Fruit fly (Drosophila melanogaster) whole organism, embryonic: ENCODE data around the gene Rpn12.

Experiments used
- Ada2b ChIP-seq: fragments of 200-800 bp; sonication (Bioruptor generic); IDR thresholded peaks from 2 replicates; pipeline ENCODE4 v1.3.6; 2022; ENCODE audit warnings: missing biosample characterization, missing genetic modification characterization
- Asciz ChIP-seq: fragments of 200-800 bp; sonication (Bioruptor generic); optimal IDR thresholded peaks from 2 replicates; lab custom pipeline; 2017; ENCODE audit warnings: missing biosample characterization, mild to moderate bottlenecking, missing genetic modification characterization, missing genetic modification reagents
- B-H2 ChIP-seq: fragments of 200-800 bp; sonication (Bioruptor generic); optimal IDR thresholded peaks from 2 replicates; lab custom pipeline; 2018; ENCODE audit warnings: missing biosample characterization, mild to moderate bottlenecking, missing genetic modification characterization
- Bdp1 ChIP-seq: fragments of 200-800 bp; sonication (Bioruptor generic); optimal IDR thresholded peaks from 3 replicates; lab custom pipeline; 2016; ENCODE audit warnings: missing biosample characterization, missing genetic modification characterization
- Blimp-1 ChIP-seq: fragments of 200-800 bp; sonication (Bioruptor generic); optimal IDR thresholded peaks from 3 replicates; lab custom pipeline; 2018; ENCODE audit warnings: missing biosample characterization, missing genetic modification characterization, mild to moderate bottlenecking, moderate library complexity, missing genetic modification reagents
- CG1024 ChIP-seq: fragments of 200-800 bp; sonication (Bioruptor generic); IDR thresholded peaks from 2 replicates; pipeline ENCODE4 v1.3.6; 2022; ENCODE audit warnings: missing biosample characterization, missing genetic modification characterization
- CG11696 ChIP-seq: fragments of 200-800 bp; sonication (Bioruptor generic); IDR thresholded peaks from 2 replicates; pipeline ENCODE4 v1.3.6; 2022; ENCODE audit warnings: missing biosample characterization, missing genetic modification characterization
- CG12299 ChIP-seq: fragments of 200-800 bp; sonication (Bioruptor generic); optimal IDR thresholded peaks from 2 replicates; lab custom pipeline; 2018; ENCODE audit warnings: missing biosample characterization, mild to moderate bottlenecking, missing genetic modification characterization
- CG2120 ChIP-seq: fragments of 200-800 bp; sonication (Bioruptor generic); optimal IDR thresholded peaks from 3 replicates; lab custom pipeline; 2016; ENCODE audit warnings: missing biosample characterization, missing genetic modification characterization
- CG3847 ChIP-seq: fragments of 200-800 bp; sonication (Bioruptor generic); IDR thresholded peaks from 2 replicates; pipeline ENCODE4 v1.3.6; 2022; ENCODE audit warnings: missing biosample characterization, missing genetic modification characterization
- CG4424 ChIP-seq: fragments of 200-800 bp; sonication (Bioruptor generic); optimal IDR thresholded peaks from 3 replicates; lab custom pipeline; 2016; ENCODE audit warnings: missing biosample characterization, missing genetic modification characterization
- CG5953 ChIP-seq: fragments of 200-800 bp; sonication (Bioruptor generic); IDR thresholded peaks from 2 replicates; pipeline ENCODE4 v1.3.6; 2022; ENCODE audit warnings: missing biosample characterization, missing genetic modification characterization
- CG6683 ChIP-seq: fragments of 200-800 bp; sonication (Bioruptor generic); optimal IDR thresholded peaks from 2 replicates; lab custom pipeline; 2017; ENCODE audit warnings: missing biosample characterization, mild to moderate bottlenecking, missing genetic modification characterization, missing genetic modification reagents
- CG7357 ChIP-seq: fragments of 200-800 bp; sonication (Bioruptor generic); IDR thresholded peaks from 3 replicates; pipeline ENCODE4 v1.3.6; 2022; ENCODE audit warnings: missing biosample characterization, missing genetic modification characterization
- CG9609 ChIP-seq: fragments of 200-800 bp; sonication (Bioruptor generic); optimal IDR thresholded peaks from 3 replicates; lab custom pipeline; 2016; ENCODE audit warnings: missing biosample characterization, missing genetic modification characterization
- CkIIα-i1 ChIP-seq: fragments of 200-800 bp; sonication (Bioruptor generic); IDR thresholded peaks from 2 replicates; pipeline ENCODE4 v1.3.6; 2022; ENCODE audit warnings: missing biosample characterization, missing genetic modification characterization
- Elba2 ChIP-seq: fragments of 200-800 bp; sonication (Bioruptor generic); optimal IDR thresholded peaks from 3 replicates; lab custom pipeline; 2016; ENCODE audit warnings: missing biosample characterization, missing genetic modification characterization
- Hmx ChIP-seq: fragments of 200-800 bp; sonication (Bioruptor generic); optimal IDR thresholded peaks from 2 replicates; lab custom pipeline; 2016; ENCODE audit warnings: missing biosample characterization, missing genetic modification characterization
- MTF-1 ChIP-seq: fragments of 200-800 bp; sonication (Bioruptor generic); optimal IDR thresholded peaks from 2 replicates; lab custom pipeline; 2018; ENCODE audit warnings: missing biosample characterization, mild to moderate bottlenecking, missing genetic modification characterization, borderline replicate concordance
- Mes4 ChIP-seq: fragments of 200-800 bp; sonication (Bioruptor generic); optimal IDR thresholded peaks from 2 replicates; lab custom pipeline; 2016; ENCODE audit warnings: missing biosample characterization, missing genetic modification characterization
- NC2α ChIP-seq: fragments of 200-800 bp; sonication (Bioruptor generic); optimal IDR thresholded peaks from 2 replicates; lab custom pipeline; 2016; ENCODE audit warnings: missing biosample characterization, missing genetic modification characterization
- Opbp ChIP-seq: fragments of 200-800 bp; sonication (Bioruptor generic); IDR thresholded peaks from 3 replicates; pipeline ENCODE4 v1.3.6; 2022; ENCODE audit warnings: missing biosample characterization, missing genetic modification characterization; ENCODE audit not compliant: partially characterized antibody
- Ravus ChIP-seq: fragments of 200-800 bp; sonication (Bioruptor generic); IDR thresholded peaks from 2 replicates; pipeline ENCODE4 v1.3.6; 2022; ENCODE audit warnings: missing biosample characterization, missing genetic modification characterization
- Rfx ChIP-seq: fragments of 200-800 bp; sonication (Bioruptor generic); IDR thresholded peaks from 2 replicates; pipeline ENCODE4 v1.3.6; 2022; ENCODE audit warnings: missing biosample characterization, missing genetic modification characterization
- Sin3A ChIP-seq: fragments of >200 bp; optimal IDR thresholded peaks from 2 replicates; lab custom pipeline; 2018
- al ChIP-seq: fragments of 200-800 bp; sonication (Bioruptor generic); IDR thresholded peaks from 2 replicates; pipeline ENCODE4 v1.3.6; 2022; ENCODE audit warnings: missing biosample characterization, missing genetic modification characterization
- aop ChIP-seq: fragments of 200-800 bp; sonication (Bioruptor generic); IDR thresholded peaks from 2 replicates; pipeline ENCODE4 v1.3.6; 2022; ENCODE audit warnings: missing biosample characterization, missing genetic modification characterization
- ap ChIP-seq: fragments of 200-800 bp; sonication (Bioruptor generic); IDR thresholded peaks from 2 replicates; pipeline ENCODE4 v1.3.6; 2022; ENCODE audit warnings: missing biosample characterization, missing genetic modification characterization
- ase ChIP-seq: fragments of 200-800 bp; sonication (Bioruptor generic); IDR thresholded peaks from 3 replicates; pipeline ENCODE4 v1.3.6; 2022; ENCODE audit warnings: missing biosample characterization, missing genetic modification characterization
- ash1 ChIP-seq: fragments of 200-800 bp; sonication (Bioruptor generic); optimal IDR thresholded peaks from 2 replicates; lab custom pipeline; 2018; ENCODE audit warnings: missing biosample characterization, mild to moderate bottlenecking, missing genetic modification characterization
- bcd ChIP-seq: fragments of 200-800 bp; sonication (Bioruptor generic); optimal IDR thresholded peaks from 2 replicates; lab custom pipeline; 2017; ENCODE audit warnings: missing biosample characterization, mild to moderate bottlenecking, missing genetic modification characterization
- btn ChIP-seq: fragments of 200-800 bp; sonication (Bioruptor generic); optimal IDR thresholded peaks from 2 replicates; lab custom pipeline; 2016; ENCODE audit warnings: missing biosample characterization, missing genetic modification characterization
- cad ChIP-seq: fragments of >200 bp; optimal IDR thresholded peaks from 2 replicates; lab custom pipeline; 2017; ENCODE audit warnings: missing biosample characterization, missing genetic modification characterization
- caup ChIP-seq: fragments of 200-800 bp; sonication (Bioruptor generic); optimal IDR thresholded peaks from 3 replicates; lab custom pipeline; 2017; ENCODE audit warnings: missing biosample characterization, mild to moderate bottlenecking, missing genetic modification characterization, moderate library complexity; ENCODE audit not compliant: severe bottlenecking
- chn ChIP-seq: fragments of 200-800 bp; sonication (Bioruptor generic); optimal IDR thresholded peaks from 2 replicates; lab custom pipeline; 2016; ENCODE audit warnings: missing biosample characterization, missing genetic modification characterization
- crol ChIP-seq: fragments of 200-800 bp; sonication (Bioruptor generic); IDR thresholded peaks from 2 replicates; pipeline ENCODE4 v1.3.6; 2022; ENCODE audit warnings: missing biosample characterization, missing genetic modification characterization
- exex ChIP-seq: fragments of 200-800 bp; sonication (Bioruptor generic); optimal IDR thresholded peaks from 4 replicates; lab custom pipeline; 2018; ENCODE audit warnings: missing biosample characterization, mild to moderate bottlenecking, missing genetic modification characterization, moderate library complexity
- fru ChIP-seq: fragments of >200 bp; optimal IDR thresholded peaks from 2 replicates; lab custom pipeline; 2017
- gcm ChIP-seq: fragments of 200-800 bp; sonication (Bioruptor generic); optimal IDR thresholded peaks from 2 replicates; lab custom pipeline; 2019; ENCODE audit warnings: missing biosample characterization, mild to moderate bottlenecking, missing genetic modification characterization, moderate library complexity
- hth ChIP-seq: fragments of >200 bp; optimal IDR thresholded peaks from 2 replicates; lab custom pipeline; 2017; ENCODE audit warnings: inconsistent platforms
- lab ChIP-seq: fragments of 200-800 bp; sonication (Bioruptor generic); optimal IDR thresholded peaks from 3 replicates; lab custom pipeline; 2017; ENCODE audit warnings: missing biosample characterization, missing genetic modification characterization, mild to moderate bottlenecking, moderate library complexity, missing genetic modification reagents
- lbe ChIP-seq: fragments of 200-800 bp; sonication (Bioruptor generic); optimal IDR thresholded peaks from 2 replicates; lab custom pipeline; 2016; ENCODE audit warnings: missing biosample characterization, mild to moderate bottlenecking, missing genetic modification characterization
- lov ChIP-seq, 2 experiments: fragments of 200-800 bp in 1 of 2; fragments of >200 bp in 1 of 2; sonication (Bioruptor generic) in 1 of 2; IDR thresholded peaks in 1 of 2; optimal IDR thresholded peaks in 1 of 2; 2 replicates in 1 of 2; 3 replicates in 1 of 2; pipeline versions ENCODE4 v1.3.6 to Lab custom; 2017 to 2022; ENCODE audit warnings: missing biosample characterization in 1 of 2, missing genetic modification characterization in 1 of 2
- odd ChIP-seq: fragments of 200-800 bp; sonication (Bioruptor generic); optimal IDR thresholded peaks from 2 replicates; lab custom pipeline; 2017; ENCODE audit warnings: missing biosample characterization, mild to moderate bottlenecking, missing genetic modification characterization
- pb ChIP-seq: fragments of 200-800 bp; sonication (Bioruptor generic); optimal IDR thresholded peaks from 3 replicates; lab custom pipeline; 2016; ENCODE audit warnings: missing biosample characterization, missing genetic modification characterization
- row ChIP-seq: fragments of 200-800 bp; sonication (Bioruptor generic); IDR thresholded peaks from 3 replicates; pipeline ENCODE4 v1.3.6; 2022; ENCODE audit warnings: missing biosample characterization, missing genetic modification characterization
- shn ChIP-seq: fragments of 200-800 bp; sonication (Bioruptor generic); optimal IDR thresholded peaks from 3 replicates; lab custom pipeline; 2016; ENCODE audit warnings: missing biosample characterization, missing genetic modification characterization
- slbo ChIP-seq: fragments of 200-800 bp; sonication (Bioruptor generic); IDR thresholded peaks from 2 replicates; pipeline ENCODE4 v1.3.6; 2022; ENCODE audit warnings: missing biosample characterization, missing genetic modification characterization
- tio ChIP-seq: fragments of 200-800 bp; sonication (Bioruptor generic); optimal IDR thresholded peaks from 2 replicates; lab custom pipeline; 2017; ENCODE audit warnings: missing biosample characterization, missing genetic modification characterization, inconsistent platforms
- toy ChIP-seq: fragments of 200-800 bp; sonication (Bioruptor generic); IDR thresholded peaks from 2 replicates; pipeline ENCODE4 v1.3.6; 2022; ENCODE audit warnings: missing biosample characterization, missing genetic modification characterization
- twi ChIP-seq: fragments of 200-800 bp; optimal IDR thresholded peaks from 2 replicates; lab custom pipeline; 2019; ENCODE audit warnings: missing biosample characterization, mild to moderate bottlenecking, missing genetic modification characterization, moderate library complexity
- vvl ChIP-seq: fragments of 200-800 bp; sonication (Bioruptor generic); IDR thresholded peaks from 2 replicates; pipeline ENCODE4 v1.3.6; 2022; ENCODE audit warnings: missing biosample characterization, missing genetic modification characterization

The Rpn12 gene

DNA sequence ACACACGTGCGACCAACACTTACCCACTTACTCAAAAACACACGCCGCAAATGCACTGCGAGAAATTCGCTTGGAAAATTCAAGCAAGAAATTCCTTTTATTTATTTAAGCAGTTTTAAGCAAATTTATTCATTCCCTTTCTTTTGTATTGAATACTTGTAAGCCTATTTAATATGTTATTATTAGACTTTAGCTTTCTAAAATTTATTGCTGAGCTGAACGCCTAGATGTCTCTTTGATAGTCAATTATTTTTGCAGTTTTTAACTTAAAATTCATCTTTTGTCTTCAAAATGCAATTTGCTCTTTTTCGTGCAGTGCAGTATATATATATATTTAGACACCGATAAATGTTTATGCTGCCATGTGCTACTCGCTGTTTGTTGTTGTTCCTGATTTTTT lies 48.9 kb upstream of the Rpn12 start (continued):
- TF ChIP-seq chn (GFP tag; lab: Kevin White, UChicago) (peak; percentile 58), row (GFP tag; lab: Robert Waterston, UW) (peak; percentile 83), CkIIα-i1 (GFP tag; lab: Robert Waterston, UW) (no peak), lab (GFP tag; lab: Kevin White, UChicago) (peak; percentile 85), fru (lab: Kevin White, UChicago) (no peak), CG11696 (GFP tag; lab: Robert Waterston, UW) (no peak), Elba2 (GFP tag; lab: Kevin White, UChicago) (no peak), Opbp (GFP tag; lab: Robert Waterston, UW) (no peak), Ada2b (GFP tag; lab: Robert Waterston, UW) (peak; percentile 69), gcm (GFP tag; lab: Kevin White, UChicago) (peak; percentile 47), MTF-1 (GFP tag; lab: Kevin White, UChicago) (peak; percentile 42), toy (GFP tag; lab: Robert Waterston, UW) (no peak), Asciz (GFP tag; lab: Kevin White, UChicago) (peak; percentile 78), twi (tag; lab: Kevin White, UChicago) (peak; percentile 81), aop (GFP tag; lab: Robert Waterston, UW) (no peak), hth (lab: Kevin White, UChicago) (no peak), bcd (GFP tag; lab: Kevin White, UChicago) (peak; percentile 87), Ravus (GFP tag; lab: Robert Waterston, UW) (peak; percentile 23), ase (GFP tag; lab: Robert Waterston, UW) (0 out of 3 replicates have a peak, but pooled peaks have one; percentile 40), Hmx (GFP tag; lab: Kevin White, UChicago) (no peak), crol (no peak), ap (peak; percentile 49; the same call in 1 of the 2 replicates), tio (GFP tag; lab: Kevin White, UChicago) (peak; percentile 87), CG6683 (GFP tag; lab: Kevin White, UChicago) (peak; percentile 53), CG4424 (GFP tag; lab: Kevin White, UChicago) (peak; percentile 86), CG9609 (GFP tag; lab: Kevin White, UChicago) (no peak), cad (GFP tag; lab: Kevin White, UChicago) (no peak), slbo (GFP tag; lab: Robert Waterston, UW) (peak; percentile 71), CG12299 (peak; percentile 78), Blimp-1 (GFP tag; lab: Kevin White, UChicago) (peak; percentile 86), btn (GFP tag; lab: Kevin White, UChicago) (peak; percentile 10), pb (GFP tag; lab: Kevin White, UChicago) (peak; percentile 26), Sin3A (no peak), shn (GFP tag; lab: Kevin White, UChicago) (peak; percentile 69), ash1 (no peak), vvl (GFP tag; lab: Robert Waterston, UW) (peak; percentile 57; the same call in 1 of the 2 replicates), CG3847 (GFP tag; lab: Robert Waterston, UW) (peak; percentile 63), odd (GFP tag; lab: Kevin White, UChicago) (peak; percentile 60), Bdp1 (GFP tag; lab: Kevin White, UChicago) (no peak), caup (GFP tag; lab: Kevin White, UChicago) (peak; percentile 71), CG5953 (GFP tag; lab: Robert Waterston, UW) (0 out of 2 replicates have a peak, but pooled peaks have one; percentile 12), Rfx (GFP tag; lab: Robert Waterston, UW) (peak; percentile 76), CG7357 (peak; percentile 64; the same call in 2 of the 3 replicates), NC2α (GFP tag; lab: Kevin White, UChicago) (no peak), lov (optimal IDR thresholded peaks at IDR 0.05; lab: Kevin White, UChicago) (no peak), lov (GFP tag; IDR thresholded peaks at IDR 0.05; lab: Robert Waterston, UW) (0 out of 3 replicates have a peak, but pooled peaks have one; percentile 35), lbe (GFP tag; lab: Kevin White, UChicago) (no peak), al (GFP tag; lab: Robert Waterston, UW) (peak; percentile 59; the same call in 1 of the 2 replicates), exex (tag; lab: Kevin White, UChicago) (peak; percentile 25), B-H2 (GFP tag; lab: Kevin White, UChicago) (peak; percentile 42), CG1024 (no peak), CG2120 (GFP tag; lab: Kevin White, UChicago) (peak; percentile 87), Mes4 (GFP tag; lab: Kevin White, UChicago) (peak; percentile 57)
